Worm (Caenorhabditis elegans) whole organism, late embryonic: ENCODE measurements around the gene gst-9.

ENCODE experiments used
- C08G9.2 ChIP-seq: sonication (generic microtip); optimal IDR thresholded peaks from 2 replicates; lab custom pipeline; 2016; ENCODE audit warnings: mild to moderate bottlenecking, missing genetic modification characterization, moderate library complexity, missing compliant biosample characterization
- K02D7.2 ChIP-seq: sonication (generic microtip); optimal IDR thresholded peaks from 2 replicates; lab custom pipeline; 2017; ENCODE audit warnings: mild to moderate bottlenecking, missing genetic modification characterization, missing compliant biosample characterization
- K09A11.1 ChIP-seq: sonication (generic microtip); optimal IDR thresholded peaks from 2 replicates; lab custom pipeline; 2017; ENCODE audit warnings: antibody characterized with exemption, mild to moderate bottlenecking, missing genetic modification characterization, missing compliant biosample characterization; ENCODE audit not compliant: insufficient read depth
- T23F11.4 ChIP-seq: fragments of 200-800 bp; sonication (Bioruptor generic); optimal IDR thresholded peaks from 2 replicates; lab custom pipeline; 2018; ENCODE audit warnings: mild to moderate bottlenecking, missing genetic modification characterization, missing compliant biosample characterization
- Y22D7AL.16 ChIP-seq: sonication (generic microtip); optimal IDR thresholded peaks from 2 replicates; lab custom pipeline; 2016; ENCODE audit warnings: missing genetic modification characterization, missing compliant biosample characterization
- ama-1 ChIP-seq: fragments of 150-350 bp; optimal IDR thresholded peaks from 2 replicates; lab custom pipeline; 2014
- ceh-14 ChIP-seq: sonication (generic microtip); optimal IDR thresholded peaks from 2 replicates; lab custom pipeline; 2016; ENCODE audit warnings: missing genotype, missing genetic modification characterization, missing compliant biosample characterization
- ceh-18 ChIP-seq: sonication (generic microtip); optimal IDR thresholded peaks from 2 replicates; lab custom pipeline; 2016; ENCODE audit warnings: missing genetic modification characterization, missing compliant biosample characterization
- ceh-19 ChIP-seq: fragments of 200-800 bp; sonication (Bioruptor generic); optimal IDR thresholded peaks from 2 replicates; lab custom pipeline; 2018; ENCODE audit warnings: mild to moderate bottlenecking, missing genetic modification characterization, missing compliant biosample characterization
- ceh-22 ChIP-seq: sonication (generic microtip); optimal IDR thresholded peaks from 2 replicates; lab custom pipeline; 2017; ENCODE audit warnings: missing biosample characterization, missing genetic modification characterization
- ceh-30 ChIP-seq: fragments of 150-350 bp; optimal IDR thresholded peaks from 2 replicates; lab custom pipeline; 2014; ENCODE audit warnings: missing biosample characterization, missing genetic modification characterization
- ceh-31 ChIP-seq: sonication (generic microtip); optimal IDR thresholded peaks from 2 replicates; lab custom pipeline; 2016; ENCODE audit warnings: missing genetic modification characterization, missing compliant biosample characterization
- ceh-45 ChIP-seq: fragments of 200-800 bp; sonication (Bioruptor generic); IDR thresholded peaks from 2 replicates; pipeline ENCODE4 v1.3.6; 2022; ENCODE audit warnings: missing genetic modification reagents, missing genetic modification characterization, missing compliant biosample characterization
- ceh-6 ChIP-seq: fragments of 200-800 bp; sonication (Bioruptor generic); optimal IDR thresholded peaks from 2 replicates; lab custom pipeline; 2018; ENCODE audit warnings: mild to moderate bottlenecking, missing genetic modification characterization, missing compliant biosample characterization
- ceh-9 ChIP-seq: sonication (generic microtip); optimal IDR thresholded peaks from 2 replicates; lab custom pipeline; 2016; ENCODE audit warnings: mild to moderate bottlenecking, missing genetic modification characterization, inconsistent platforms, missing compliant biosample characterization
- che-1 ChIP-seq: sonication (generic microtip); optimal IDR thresholded peaks from 2 replicates; lab custom pipeline; 2016; ENCODE audit warnings: mild to moderate bottlenecking, missing genetic modification characterization, missing compliant biosample characterization
- dmd-4 ChIP-seq: sonication (generic microtip); optimal IDR thresholded peaks from 2 replicates; lab custom pipeline; 2016; ENCODE audit warnings: borderline replicate concordance, missing genetic modification characterization, missing compliant biosample characterization
- elt-2 ChIP-seq: sonication (generic microtip); optimal IDR thresholded peaks from 2 replicates; lab custom pipeline; 2016; ENCODE audit warnings: missing genetic modification reagents, missing genetic modification characterization, missing compliant biosample characterization
- eyg-1 ChIP-seq: sonication (generic microtip); optimal IDR thresholded peaks from 2 replicates; lab custom pipeline; 2016; ENCODE audit warnings: missing genotype, missing genetic modification characterization, missing compliant biosample characterization
- fax-1 ChIP-seq: sonication (generic microtip); optimal IDR thresholded peaks from 2 replicates; lab custom pipeline; 2016; ENCODE audit warnings: missing genotype, missing genetic modification characterization, missing compliant biosample characterization
- hlh-13 ChIP-seq: fragments of 200-800 bp; sonication (Bioruptor generic); optimal IDR thresholded peaks from 2 replicates; lab custom pipeline; 2018; ENCODE audit warnings: mild to moderate bottlenecking, missing genetic modification characterization, missing compliant biosample characterization
- hlh-6 ChIP-seq: sonication (generic microtip); optimal IDR thresholded peaks from 2 replicates; lab custom pipeline; 2016; ENCODE audit warnings: missing genotype, missing genetic modification characterization, missing compliant biosample characterization
- lim-6 ChIP-seq: sonication (generic microtip); optimal IDR thresholded peaks from 2 replicates; lab custom pipeline; 2016; ENCODE audit warnings: missing genetic modification characterization, missing compliant biosample characterization
- madf-2 ChIP-seq: sonication (generic microtip); optimal IDR thresholded peaks from 2 replicates; lab custom pipeline; 2017; ENCODE audit warnings: missing genetic modification characterization, missing compliant biosample characterization
- mec-3 ChIP-seq: sonication (generic microtip); optimal IDR thresholded peaks from 2 replicates; lab custom pipeline; 2016; ENCODE audit warnings: borderline replicate concordance, missing genetic modification characterization, missing compliant biosample characterization
- nfya-1 ChIP-seq: sonication (generic microtip); optimal IDR thresholded peaks from 2 replicates; lab custom pipeline; 2017; ENCODE audit warnings: missing genetic modification characterization, mild to moderate bottlenecking, missing compliant biosample characterization, antibody characterized with exemption, moderate library complexity
- pag-3 ChIP-seq: sonication (generic microtip); optimal IDR thresholded peaks from 2 replicates; lab custom pipeline; 2016; ENCODE audit warnings: missing compliant biosample characterization, missing genetic modification characterization, borderline replicate concordance
- pax-1 ChIP-seq: fragments of 150-350 bp; optimal IDR thresholded peaks from 2 replicates; lab custom pipeline; 2014; ENCODE audit warnings: missing biosample characterization, missing genetic modification characterization
- pha-2 ChIP-seq: sonication (generic microtip); optimal IDR thresholded peaks from 2 replicates; lab custom pipeline; 2017; ENCODE audit warnings: mild to moderate bottlenecking, missing genetic modification characterization, missing compliant biosample characterization
- pha-4 ChIP-seq: fragments of 150-350 bp; optimal IDR thresholded peaks from 2 replicates; lab custom pipeline; 2018; ENCODE audit warnings: missing biosample characterization, missing genetic modification reagents, missing genetic modification characterization
- pros-1 ChIP-seq: fragments of 150-350 bp; optimal IDR thresholded peaks from 2 replicates; lab custom pipeline; 2014; ENCODE audit warnings: missing biosample characterization, missing genetic modification reagents, missing genetic modification characterization
- rnt-1 ChIP-seq: sonication (generic microtip); optimal IDR thresholded peaks from 2 replicates; lab custom pipeline; 2016; ENCODE audit warnings: missing genetic modification characterization, missing compliant biosample characterization
- sox-2 ChIP-seq: fragments of 200-800 bp; sonication (Bioruptor generic); IDR thresholded peaks from 2 replicates; pipeline ENCODE4 v1.3.6; 2022; ENCODE audit warnings: missing genetic modification reagents, missing genetic modification characterization, missing compliant biosample characterization
- ttx-3 ChIP-seq: sonication (generic microtip); optimal IDR thresholded peaks from 2 replicates; lab custom pipeline; 2016; ENCODE audit warnings: missing genetic modification reagents, missing genetic modification characterization, missing compliant biosample characterization
- unc-42 ChIP-seq: sonication (generic microtip); optimal IDR thresholded peaks from 2 replicates; lab custom pipeline; 2016; ENCODE audit warnings: missing genotype, missing genetic modification characterization, missing compliant biosample characterization
- unc-55 ChIP-seq: sonication (generic microtip); optimal IDR thresholded peaks from 2 replicates; lab custom pipeline; 2017; ENCODE audit warnings: missing biosample characterization, missing genetic modification reagents, missing genetic modification characterization
- zip-5 ChIP-seq: sonication (generic microtip); optimal IDR thresholded peaks from 2 replicates; lab custom pipeline; 2016; ENCODE audit warnings: missing genetic modification characterization, missing compliant biosample characterization
- ztf-16 ChIP-seq: sonication (generic microtip); optimal IDR thresholded peaks from 2 replicates; lab custom pipeline; 2017; ENCODE audit warnings: missing genetic modification characterization, missing compliant biosample characterization

Gene gst-9

ce11 chrII:4855489-4855888 is 35.9 kb upstream of the gst-9 start:
- TF ChIP-seq hlh-6 (no peak), fax-1 (no peak), ceh-31 (tag; lab: Kevin White, UChicago) (no peak), unc-42 (tag; lab: Kevin White, UChicago) (peak; percentile 22), ceh-22 (tag; lab: Kevin White, UChicago) (no peak), K09A11.1 (no peak)

DNA sequence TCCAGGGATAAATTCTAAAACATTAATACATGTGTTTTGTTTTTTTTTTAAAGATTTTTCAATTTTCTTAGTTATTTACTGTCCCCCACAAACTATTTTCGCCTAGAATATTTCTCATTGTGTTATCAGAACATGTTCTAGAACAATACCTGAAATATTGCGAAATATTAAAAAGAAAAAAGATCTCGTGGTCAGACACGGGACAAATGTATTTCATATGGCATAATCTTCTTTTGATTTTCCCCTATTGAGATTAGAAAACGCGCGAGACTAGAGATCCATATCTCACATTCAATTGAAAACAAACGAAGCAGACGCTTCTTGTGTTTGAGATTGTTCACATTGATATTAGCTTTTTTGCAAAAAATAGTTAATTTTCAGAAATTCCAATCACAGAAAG is 35.3 kb upstream of the gst-9 start:
- TF ChIP-seq pha-2 (tag; lab: Kevin White, UChicago) (no peak), C08G9.2 (tag; lab: Kevin White, UChicago) (no peak), sox-2 (GFP tag; lab: Robert Waterston, UW) (no peak), ttx-3 (tag; lab: Kevin White, UChicago) (no peak), ceh-14 (tag; lab: Kevin White, UChicago) (no peak), che-1 (no peak), rnt-1 (no peak), ceh-19 (no peak), pax-1 (tag; lab: Kevin White, UChicago) (no peak)

- no peak for TF ChIP-seq eyg-1 (tag; lab: Kevin White, UChicago)
- TF ChIP-seq madf-2: no peak
- TF ChIP-seq ceh-14 (tag; lab: Kevin White, UChicago): no peak
- no peak for TF ChIP-seq fax-1
- TF ChIP-seq zip-5 (tag; lab: Kevin White, UChicago): no peak
- peak; percentile 98 for TF ChIP-seq elt-2 (tag; lab: Kevin White, UChicago)
- no peak for TF ChIP-seq che-1
- TF ChIP-seq hlh-13 (GFP tag; lab: Kevin White, UChicago): no peak
Measured at ce11 chrII:4857086-4857485, 34.3 kb upstream of the gst-9 start.

DNA sequence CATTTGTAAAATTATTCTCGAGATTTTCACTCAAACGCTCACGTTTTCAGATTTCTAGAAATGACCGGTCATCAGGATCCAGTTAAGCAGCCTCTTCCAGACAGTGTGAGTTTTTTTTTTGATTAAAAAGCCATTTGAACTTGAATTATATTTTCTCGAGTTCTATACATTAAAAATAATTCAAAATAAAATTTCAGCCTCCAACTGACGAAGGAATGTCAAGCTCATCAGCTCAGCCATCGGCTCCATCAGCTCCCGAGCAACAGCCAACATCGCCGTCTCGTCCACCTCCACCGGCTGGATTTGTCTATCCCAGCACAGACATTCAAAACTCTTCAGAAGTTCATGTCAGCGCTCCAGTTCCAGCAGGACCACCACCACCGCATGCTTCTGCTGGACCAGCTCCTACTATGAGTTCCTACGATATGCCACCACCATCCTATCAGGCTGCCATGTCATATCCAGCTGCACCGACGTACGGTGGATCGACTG is 33.5 kb upstream of the gst-9 start, which contains the start of gene F11G11.5:
Gene F11G11.5 (plus strand): TSS at position 51 of the 492 bp plus-strand sequence.
- TF ChIP-seq lim-6 (tag; lab: Kevin White, UChicago) (no peak), pag-3 (no peak), ama-1 (lab: Kevin White, UChicago) (no peak), dmd-4 (tag; lab: Kevin White, UChicago) (no peak), ceh-18 (tag; lab: Kevin White, UChicago) (no peak), pros-1 (tag; lab: Kevin White, UChicago) (no peak), nfya-1 (tag; lab: Kevin White, UChicago) (no peak), ceh-6 (GFP tag; lab: Kevin White, UChicago) (no peak), eyg-1 (tag; lab: Kevin White, UChicago) (no peak), ceh-14 (tag; lab: Kevin White, UChicago) (no peak), unc-55 (GFP tag; lab: Kevin White, UChicago) (no peak), pha-4 (tag; lab: Kevin White, UChicago) (no peak), ceh-30 (no peak), T23F11.4 (GFP tag; lab: Kevin White, UChicago) (no peak), mec-3 (tag; lab: Kevin White, UChicago) (no peak), ztf-16 (no peak), Y22D7AL.16 (tag; lab: Kevin White, UChicago) (no peak), K02D7.2 (no peak)
- TF ChIP-seq, all 69 proteins: peak for 0

DNA sequence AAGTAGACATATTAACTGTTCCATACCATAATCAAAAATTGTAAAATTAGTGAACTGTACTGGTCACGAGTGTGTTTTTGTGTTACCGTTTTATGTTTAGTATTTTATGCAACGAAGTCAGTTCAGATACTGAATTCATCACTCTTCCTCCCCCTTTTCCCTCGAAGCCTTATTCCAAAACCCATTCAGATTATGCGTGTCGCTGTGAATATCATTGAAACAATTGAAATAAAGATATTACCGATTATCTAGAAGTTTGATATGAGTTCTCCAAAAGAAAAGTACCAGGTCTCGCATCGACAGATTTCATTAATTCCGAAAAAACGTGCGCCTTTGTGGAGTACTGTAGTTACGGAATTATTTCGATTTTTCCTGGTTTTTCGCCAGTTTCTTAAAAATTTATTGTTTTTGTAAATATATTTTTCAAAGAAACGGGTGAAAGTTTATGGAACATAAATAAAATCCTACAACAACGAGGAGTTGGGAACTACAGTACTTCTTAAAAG is 32.4 kb upstream of the gst-9 start:
- TF ChIP-seq elt-2 (tag; lab: Kevin White, UChicago) (no peak), ceh-45 (no peak), pag-3 (no peak), ceh-9 (tag; lab: Kevin White, UChicago) (no peak), ztf-16 (no peak), pha-4 (tag; lab: Kevin White, UChicago) (no peak)
